Fruit fly (Drosophila melanogaster): ENCODE measurements around the gene CG7990.

Gene CG7990

DNA sequence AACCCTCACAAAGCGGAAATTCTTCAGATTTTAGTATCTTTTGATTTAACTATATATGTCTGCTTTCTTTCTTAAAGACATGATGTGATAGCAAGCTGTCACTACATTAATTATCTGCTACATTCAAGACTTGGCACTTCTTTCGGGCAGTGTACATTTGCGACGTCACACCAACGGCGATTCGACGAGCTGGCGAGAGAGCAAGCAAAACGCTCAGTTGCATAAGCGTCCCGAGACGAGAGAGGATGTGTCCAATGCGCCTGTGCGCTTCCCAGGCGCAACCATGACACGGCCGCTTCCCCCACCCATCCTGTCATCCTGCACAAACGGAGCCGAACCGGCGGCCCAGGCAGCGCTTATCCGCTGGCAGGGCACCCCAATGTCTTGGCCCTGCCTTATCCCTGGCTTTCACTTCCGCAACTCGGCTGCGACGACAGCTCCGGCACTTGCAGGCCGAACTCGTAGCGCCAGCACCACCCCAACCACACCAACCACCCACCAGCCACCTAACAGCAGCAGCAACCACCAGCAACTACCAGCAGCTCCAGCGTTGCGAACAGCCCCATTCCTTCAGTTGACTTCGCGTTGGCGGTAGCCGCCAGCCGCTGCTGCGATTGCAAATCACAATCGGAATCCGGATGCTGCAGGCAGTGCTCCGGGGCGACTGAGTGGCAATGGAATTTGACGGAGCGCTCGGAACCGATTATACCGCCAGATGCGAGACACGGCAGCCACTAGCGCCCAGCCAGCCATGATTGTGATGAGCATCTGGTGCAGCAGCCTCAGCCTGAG is 46.8 kb upstream of the CG7990 start, which contains the start of gene Hs3st-B (continued):
- peak; percentile 30; the same call in 1 of the 2 replicates for TF ChIP-seq Rfx (GFP tag; IDR thresholded peaks at IDR 0.05)
- no peak for TF ChIP-seq dm (GFP tag; optimal IDR thresholded peaks at IDR 0.05)
- TF ChIP-seq wdn (GFP tag; IDR thresholded peaks at IDR 0.05), result no peak
- TF ChIP-seq D19A (tag; optimal IDR thresholded peaks at IDR 0.05), result no peak
- no peak for TF ChIP-seq CG11085 (GFP tag; IDR thresholded peaks at IDR 0.05)
- TF ChIP-seq ems (GFP tag; optimal IDR thresholded peaks at IDR 0.05), result no peak
- TF ChIP-seq zen (tag; optimal IDR thresholded peaks at IDR 0.05), result no peak
- TF ChIP-seq Oaz (GFP tag; IDR thresholded peaks at IDR 0.05), result no peak
- no peak for TF ChIP-seq CG12769 (tag; optimal IDR thresholded peaks at IDR 0.05)
- no peak for TF ChIP-seq CG10959 (GFP tag; IDR thresholded peaks at IDR 0.05)
- peak; percentile 61 for TF ChIP-seq zf30C (GFP tag; optimal IDR thresholded peaks at IDR 0.05)

- TF ChIP-seq BtbVII (GFP tag; optimal IDR thresholded peaks at IDR 0.05) (peak; percentile 72), ro (GFP tag; IDR thresholded peaks at IDR 0.05) (no peak), CG5180 (GFP tag; optimal IDR thresholded peaks at IDR 0.05) (peak; percentile 51), Xrp1 (GFP tag; IDR thresholded peaks at IDR 0.05) (peak; percentile 24; the same call in 1 of the 2 replicates), CG34422 (GFP tag; IDR thresholded peaks at IDR 0.05) (no peak), bcd (GFP tag; optimal IDR thresholded peaks at IDR 0.05) (no peak), CG17385 (GFP tag; optimal IDR thresholded peaks at IDR 0.05) (peak; percentile 58), emc (GFP tag; optimal IDR thresholded peaks at IDR 0.05) (peak; percentile 15), CG6854 (GFP tag; optimal IDR thresholded peaks at IDR 0.05) (peak; percentile 47), stc (GFP tag; IDR thresholded peaks at IDR 0.05) (0 out of 2 replicates have a peak, but pooled peaks have one; percentile 13), sd (tag; optimal IDR thresholded peaks at IDR 0.05) (peak; percentile 76), CG9817 (tag; optimal IDR thresholded peaks at IDR 0.05) (peak; percentile 40), Dp (GFP tag; optimal IDR thresholded peaks at IDR 0.05) (no peak), CG12391 (tag; optimal IDR thresholded peaks at IDR 0.05) (peak; percentile 55), gsb (GFP tag; IDR thresholded peaks at IDR 0.05) (no peak), zen2 (GFP tag; IDR thresholded peaks at IDR 0.05; ENCODE audit: partially characterized antibody) (no peak), Spps (tag; optimal IDR thresholded peaks at IDR 0.05) (no peak), CG12104 (GFP tag; optimal IDR thresholded peaks at IDR 0.05) (peak; percentile 50), CG6654 (GFP tag; optimal IDR thresholded peaks at IDR 0.05) (peak; percentile 6), psq (GFP tag; optimal IDR thresholded peaks at IDR 0.05) (no peak), CG12155 (GFP tag; optimal IDR thresholded peaks at IDR 0.05) (peak; percentile 53), aop (GFP tag; IDR thresholded peaks at IDR 0.05) (no peak), CG17359 (tag; optimal IDR thresholded peaks at IDR 0.05) (peak; percentile 47), Eip74EF (GFP tag; optimal IDR thresholded peaks at IDR 0.05) (no peak), gce (GFP tag; IDR thresholded peaks at IDR 0.05) (no peak), CG8281 (tag; optimal IDR thresholded peaks at IDR 0.05) (peak; percentile 2), unpg (GFP tag; optimal IDR thresholded peaks at IDR 0.05) (peak; percentile 48), sug (tag; optimal IDR thresholded peaks at IDR 0.05) (peak; percentile 81), CG4328 (GFP tag; optimal IDR thresholded peaks at IDR 0.05) (no peak), fd3F (GFP tag; optimal IDR thresholded peaks at IDR 0.05) (peak; percentile 21), chinmo (GFP tag; IDR thresholded peaks at IDR 0.05; ENCODE audit: partially characterized antibody) (peak; percentile 68; the same call in 1 of the 4 replicates), Adf1 (GFP tag; IDR thresholded peaks at IDR 0.05) (peak; percentile 28; the same call in 1 of the 2 replicates), pb (GFP tag; optimal IDR thresholded peaks at IDR 0.05) (peak; percentile 35), gt (GFP tag; IDR thresholded peaks at IDR 0.05) (no peak), pita (GFP tag; optimal IDR thresholded peaks at IDR 0.05) (no peak)
Measured at dm6 chrX:19247200-19248052, 45.6 kb upstream of the CG7990 start, which contains the start of gene CG7992. CG7992 (minus strand) TSS chrX:19247250.

Measured in whole organism, embryonic.